Worm (Caenorhabditis elegans) whole organism, L4 larva: ENCODE results near the gene B0024.15.

Experiments used
- F37D6.2 ChIP-seq: sonication (generic microtip); optimal IDR thresholded peaks from 2 replicates; lab custom pipeline; 2016; ENCODE audit warnings: mild to moderate bottlenecking, missing genetic modification characterization, missing compliant biosample characterization
- F49E8.2 ChIP-seq: sonication (generic microtip); optimal IDR thresholded peaks from 2 replicates; lab custom pipeline; 2016; ENCODE audit warnings: missing compliant biosample characterization, mild to moderate bottlenecking, missing genetic modification characterization, borderline replicate concordance
- T26A8.4 ChIP-seq: fragments of 200-800 bp; sonication (Bioruptor generic); IDR thresholded peaks from 2 replicates; pipeline ENCODE4 v1.3.6; 2022; ENCODE audit warnings: missing genetic modification characterization, missing compliant biosample characterization
- Y48G9A.11 ChIP-seq: fragments of 200-800 bp; sonication (Bioruptor generic); IDR thresholded peaks from 2 replicates; pipeline ENCODE4 v1.3.6; 2022; ENCODE audit warnings: missing genetic modification reagents, missing genetic modification characterization, missing compliant biosample characterization
- aha-1 ChIP-seq: fragments of 150-350 bp; peaks from one replicate; lab custom pipeline; 2014; ENCODE audit warnings: missing biosample characterization, missing genetic modification characterization
- attf-4 ChIP-seq: sonication (generic microtip); optimal IDR thresholded peaks from 3 replicates; lab custom pipeline; 2017; ENCODE audit warnings: missing biosample characterization, missing genetic modification characterization
- ceh-28 ChIP-seq: fragments of 150-350 bp; optimal IDR thresholded peaks from 2 replicates; lab custom pipeline; 2014; ENCODE audit warnings: missing biosample characterization, missing genetic modification reagents, missing genetic modification characterization
- dmd-6 ChIP-seq: fragments of 200-800 bp; sonication (Bioruptor generic); IDR thresholded peaks from 2 replicates; pipeline ENCODE4 v1.3.6; 2022; ENCODE audit warnings: missing genetic modification reagents, missing genetic modification characterization, missing compliant biosample characterization
- dpl-1 ChIP-seq: fragments of 150-350 bp; optimal IDR thresholded peaks from 2 replicates; lab custom pipeline; 2014; ENCODE audit warnings: missing biosample characterization, missing genetic modification reagents, missing genetic modification characterization
- duxl-1 ChIP-seq: sonication (generic microtip); optimal IDR thresholded peaks from 2 replicates; lab custom pipeline; 2016; ENCODE audit warnings: mild to moderate bottlenecking, missing genetic modification characterization, moderate library complexity, missing compliant biosample characterization; ENCODE audit not compliant: poor library complexity
- egl-27 ChIP-seq: sonication (generic microtip); optimal IDR thresholded peaks from 3 replicates; lab custom pipeline; 2017; ENCODE audit warnings: missing biosample characterization, missing genetic modification reagents, missing genetic modification characterization
- egl-43 ChIP-seq: fragments of 200-800 bp; sonication (Bioruptor generic); IDR thresholded peaks from 2 replicates; pipeline ENCODE4 v1.3.6; 2022; ENCODE audit warnings: missing genetic modification reagents, missing genetic modification characterization, missing compliant biosample characterization
- fkh-10 ChIP-seq: fragments of 150-350 bp; optimal IDR thresholded peaks from 2 replicates; lab custom pipeline; 2014; ENCODE audit warnings: missing biosample characterization, missing genetic modification reagents, missing genetic modification characterization
- hlh-11 ChIP-seq: fragments of 200-800 bp; sonication (Bioruptor generic); optimal IDR thresholded peaks from 2 replicates; lab custom pipeline; 2018; ENCODE audit warnings: mild to moderate bottlenecking, missing genetic modification characterization, missing compliant biosample characterization
- hlh-30 ChIP-seq: sonication (generic microtip); optimal IDR thresholded peaks from 2 replicates; lab custom pipeline; 2017; ENCODE audit warnings: antibody characterized with exemption, mild to moderate bottlenecking, missing genetic modification characterization, missing compliant biosample characterization; ENCODE audit not compliant: insufficient read depth
- hmg-1.1 ChIP-seq: fragments of 200-800 bp; sonication (Bioruptor generic); IDR thresholded peaks from 2 replicates; pipeline ENCODE4 v1.3.6; 2022; ENCODE audit warnings: missing genetic modification reagents, missing genetic modification characterization, missing compliant biosample characterization
- jun-1 ChIP-seq: fragments of 150-350 bp; optimal IDR thresholded peaks from 2 replicates; lab custom pipeline; 2014; ENCODE audit warnings: missing biosample characterization, missing genetic modification reagents, missing genetic modification characterization
- lim-7 ChIP-seq: fragments of 200-800 bp; sonication (Bioruptor generic); IDR thresholded peaks from 2 replicates; pipeline ENCODE4 v1.3.6; 2022; ENCODE audit warnings: missing genetic modification characterization, missing compliant biosample characterization
- lin-38 ChIP-seq: fragments of 200-800 bp; sonication (Bioruptor generic); IDR thresholded peaks from 2 replicates; pipeline ENCODE4 v1.3.6; 2022; ENCODE audit warnings: missing genetic modification reagents, missing genetic modification characterization, missing compliant biosample characterization
- lin-39 ChIP-seq: fragments of 150-350 bp; optimal IDR thresholded peaks from 2 replicates; lab custom pipeline; 2014; ENCODE audit warnings: missing biosample characterization, missing genetic modification reagents, missing genetic modification characterization
- lir-3 ChIP-seq: sonication (generic microtip); optimal IDR thresholded peaks from 2 replicates; lab custom pipeline; 2016; ENCODE audit warnings: mild to moderate bottlenecking, missing genetic modification characterization, missing compliant biosample characterization
- lsy-2 ChIP-seq, 2 experiments: fragments of 150-350 bp in 1 of 2; sonication (generic microtip) in 1 of 2; optimal IDR thresholded peaks; 2 replicates each; lab custom pipeline; 2014 to 2017; ENCODE audit warnings: missing biosample characterization in 2 of 2, missing genetic modification characterization in 2 of 2
- mdl-1 ChIP-seq, 2 experiments: fragments of 150-350 bp in 1 of 2; sonication (generic microtip) in 1 of 2; optimal IDR thresholded peaks; 2 replicates each; lab custom pipeline; 2014 to 2017; ENCODE audit warnings: missing biosample characterization in 2 of 2, missing genetic modification characterization in 2 of 2
- mxl-2 ChIP-seq: fragments of 200-800 bp; sonication (Bioruptor generic); conservative IDR thresholded peaks from 2 replicates; pipeline ENCODE4 v1.3.6; 2022; ENCODE audit warnings: missing genetic modification reagents, missing genetic modification characterization, missing compliant biosample characterization
- nhr-11 ChIP-seq: fragments of 150-350 bp; optimal IDR thresholded peaks from 2 replicates; lab custom pipeline; 2014; ENCODE audit warnings: missing biosample characterization, missing genetic modification characterization
- nhr-111 ChIP-seq: fragments of 200-800 bp; sonication (Bioruptor generic); optimal IDR thresholded peaks from 2 replicates; lab custom pipeline; 2018; ENCODE audit warnings: mild to moderate bottlenecking, missing genetic modification characterization, missing compliant biosample characterization
- nhr-237 ChIP-seq: sonication (generic microtip); optimal IDR thresholded peaks from 2 replicates; lab custom pipeline; 2017; ENCODE audit warnings: missing biosample characterization, missing genetic modification characterization
- nhr-28 ChIP-seq: fragments of 150-350 bp; optimal IDR thresholded peaks from 2 replicates; lab custom pipeline; 2014; ENCODE audit warnings: missing biosample characterization, missing genetic modification characterization
- nhr-41 ChIP-seq: fragments of 200-800 bp; sonication (Bioruptor generic); IDR thresholded peaks from 2 replicates; pipeline ENCODE4 v1.3.6; 2022; ENCODE audit warnings: missing genetic modification reagents, missing genetic modification characterization, missing compliant biosample characterization
- nhr-42 ChIP-seq: fragments of 200-800 bp; sonication (Bioruptor generic); IDR thresholded peaks from 2 replicates; pipeline ENCODE4 v1.3.6; 2022; ENCODE audit warnings: missing genetic modification characterization, missing compliant biosample characterization
- nhr-6 ChIP-seq: fragments of 150-350 bp; optimal IDR thresholded peaks from 2 replicates; lab custom pipeline; 2014; ENCODE audit warnings: missing biosample characterization, missing genetic modification characterization
- pha-4 ChIP-seq, 2 experiments: fragments of 150-350 bp in 1 of 2; fragments of 200-800 bp in 1 of 2; sonication (Bioruptor generic) in 1 of 2; IDR thresholded peaks in 1 of 2; optimal IDR thresholded peaks in 1 of 2; 2 replicates each; pipeline versions ENCODE4 v1.3.6 to Lab custom; 2014 to 2022; ENCODE audit warnings: missing genetic modification characterization in 2 of 2, missing genetic modification reagents in 2 of 2, missing biosample characterization in 1 of 2, missing compliant biosample characterization in 1 of 2
- php-3 ChIP-seq: fragments of 200-800 bp; sonication (Bioruptor generic); IDR thresholded peaks from 2 replicates; pipeline ENCODE4 v1.3.6; 2022; ENCODE audit warnings: missing genetic modification reagents, missing genetic modification characterization, missing compliant biosample characterization
- pqm-1 ChIP-seq: sonication (generic microtip); optimal IDR thresholded peaks from 2 replicates; lab custom pipeline; 2017; ENCODE audit warnings: missing biosample characterization, missing genetic modification characterization
- rbr-2 ChIP-seq: sonication (generic microtip); optimal IDR thresholded peaks from 2 replicates; lab custom pipeline; 2016; ENCODE audit warnings: missing genotype, missing genetic modification characterization, missing compliant biosample characterization
- set-16 ChIP-seq: fragments of 200-800 bp; sonication (Bioruptor generic); IDR thresholded peaks from 2 replicates; pipeline ENCODE4 v1.3.6; 2022; ENCODE audit warnings: missing genetic modification reagents, missing genetic modification characterization, missing compliant biosample characterization
- snpc-1.2 ChIP-seq: fragments of 200-800 bp; sonication (Bioruptor generic); IDR thresholded peaks from 2 replicates; pipeline ENCODE4 v1.3.6; 2022; ENCODE audit warnings: missing genetic modification reagents, missing genetic modification characterization, missing compliant biosample characterization
- tra-1 ChIP-seq: fragments of 200-800 bp; sonication (Bioruptor generic); IDR thresholded peaks from 2 replicates; pipeline ENCODE4 v1.3.6; 2022; ENCODE audit warnings: missing genetic modification reagents, missing genetic modification characterization, missing compliant biosample characterization
- unc-62 ChIP-seq, 3 experiments: fragments of 150-350 bp in 1 of 3; sonication (generic microtip); optimal IDR thresholded peaks in 2 of 3; peaks in 1 of 3; 1 replicate in 1 of 3; 2 replicates in 2 of 3; lab custom pipeline; 2014 to 2017; ENCODE audit warnings: missing biosample characterization in 3 of 3, missing genetic modification characterization in 3 of 3, missing genetic modification reagents in 3 of 3, missing genotype in 1 of 3
- zip-11 ChIP-seq: fragments of 200-800 bp; sonication (Bioruptor generic); IDR thresholded peaks from 2 replicates; pipeline ENCODE4 v1.3.6; 2022; ENCODE audit warnings: missing genetic modification characterization, missing compliant biosample characterization
- ztf-11 ChIP-seq: fragments of 150-350 bp; optimal IDR thresholded peaks from 2 replicates; lab custom pipeline; 2014; ENCODE audit warnings: missing biosample characterization, missing genetic modification characterization
- ztf-7 ChIP-seq: fragments of 150-350 bp; optimal IDR thresholded peaks from 2 replicates; lab custom pipeline; 2014; ENCODE audit warnings: missing biosample characterization, missing genetic modification characterization

B0024.15 gene

ce11 chrV:10289743-10290142, at the start of gene B0024.15:
B0024.15 (plus strand) TSS chrV:10290043.
- TF ChIP-seq F37D6.2 (tag; lab: Kevin White, UChicago) (no peak), aha-1 (peak; percentile 47), lim-7 (GFP tag; lab: Robert Waterston, UW) (no peak), set-16 (GFP tag; lab: Robert Waterston, UW) (no peak), attf-4 (tag; lab: Kevin White, UChicago) (no peak), Y48G9A.11 (no peak), mdl-1 (tag; optimal IDR thresholded peaks at IDR 0.05; lab: Kevin White, UChicago) (no peak)

ce11 chrV:10241121-10241803, 48.6 kb upstream of the B0024.15 start, which contains the start of the genes C12D8.21 and col-148:
C12D8.21 (minus strand) TSS chrV:10241188.
col-148 (plus strand) TSS chrV:10241753.
- TF ChIP-seq nhr-6 (tag; lab: Kevin White, UChicago) (no peak), aha-1 (peak; percentile 2), nhr-11 (no peak), dpl-1 (GFP tag; lab: Kevin White, UChicago) (no peak), T26A8.4 (GFP tag; lab: Robert Waterston, UW) (no peak), F49E8.2 (tag; lab: Kevin White, UChicago) (no peak), snpc-1.2 (no peak), pha-4 (GFP tag; IDR thresholded peaks at IDR 0.05; lab: Robert Waterston, UW) (no peak), pha-4 (tag; optimal IDR thresholded peaks at IDR 0.05; lab: Kevin White, UChicago) (no peak)

ce11 chrV:10243105-10243504, 46.7 kb upstream of the B0024.15 start, which contains the start of gene C12D8.9:
C12D8.9 (minus strand) TSS chrV:10243205.
- peak in 1 of 2 experiments; percentile 24 for TF ChIP-seq unc-62 (GFP tag; optimal IDR thresholded peaks at IDR 0.05 in 1 of 2; lab: Kevin White, UChicago)
- TF ChIP-seq unc-62 (tag; optimal IDR thresholded peaks at IDR 0.05; lab: Kevin White, UChicago) = no peak
- TF ChIP-seq egl-43 = no peak
- TF ChIP-seq, all 104 proteins: peak for 1

ce11 chrV:10244018-10244720, 45.7 kb upstream of the B0024.15 start:
- no peak for TF ChIP-seq zip-11 (GFP tag; lab: Robert Waterston, UW)
- TF ChIP-seq php-3 = peak; percentile 86
- TF ChIP-seq attf-4 (tag; lab: Kevin White, UChicago) = no peak
- TF ChIP-seq jun-1 (tag; lab: Kevin White, UChicago) = no peak
- TF ChIP-seq dmd-6 (GFP tag; lab: Robert Waterston, UW) = peak; percentile 18; the same call in 1 of the 2 replicates
- no peak for TF ChIP-seq fkh-10 (GFP tag; lab: Kevin White, UChicago)
- TF ChIP-seq duxl-1 = no peak
- no peak for TF ChIP-seq lin-39
- TF ChIP-seq hmg-1.1 (GFP tag; lab: Robert Waterston, UW) = no peak
- TF ChIP-seq tra-1 (GFP tag; lab: Robert Waterston, UW) = no peak
- peak; percentile 20 for TF ChIP-seq hlh-30 (tag; lab: Kevin White, UChicago)
- no peak for TF ChIP-seq pha-4 (GFP tag; IDR thresholded peaks at IDR 0.05; lab: Robert Waterston, UW)
- TF ChIP-seq pha-4 (tag; optimal IDR thresholded peaks at IDR 0.05; lab: Kevin White, UChicago) = no peak
- TF ChIP-seq nhr-237 = no peak
- TF ChIP-seq nhr-42 (GFP tag; lab: Robert Waterston, UW) = no peak
- TF ChIP-seq lsy-2 (tag; optimal IDR thresholded peaks at IDR 0.05; lab: Kevin White, UChicago) = no peak
- no peak for TF ChIP-seq egl-27 (tag; lab: Kevin White, UChicago)
- TF ChIP-seq nhr-111 (GFP tag; lab: Kevin White, UChicago) = no peak
- TF ChIP-seq unc-62 (GFP tag; optimal IDR thresholded peaks at IDR 0.05 in 1 of 2; lab: Kevin White, UChicago) = no peak
- no peak for TF ChIP-seq unc-62 (tag; optimal IDR thresholded peaks at IDR 0.05; lab: Kevin White, UChicago)
- no peak for TF ChIP-seq nhr-41 (GFP tag; lab: Robert Waterston, UW)
- TF ChIP-seq ceh-28 = no peak
- TF ChIP-seq nhr-28 = peak; percentile 67
- no peak for TF ChIP-seq aha-1
- TF ChIP-seq rbr-2 (tag; lab: Kevin White, UChicago) = no peak
- peak; percentile 50 for TF ChIP-seq pqm-1 (tag; lab: Kevin White, UChicago)
- TF ChIP-seq lir-3 (tag; lab: Kevin White, UChicago) = no peak
- peak; percentile 34 for TF ChIP-seq hlh-11 (tag; lab: Kevin White, UChicago)
- TF ChIP-seq lin-38 (GFP tag; lab: Robert Waterston, UW) = no peak
- TF ChIP-seq ztf-11 = no peak
- TF ChIP-seq mxl-2 (GFP tag; lab: Robert Waterston, UW) = no peak
- TF ChIP-seq ztf-7 = no peak
